Worm (Caenorhabditis elegans) whole organism, late embryonic: Measurements from ENCODE around the gene DC2.5.

ENCODE experiments used
- F13H6.1 ChIP-seq: sonication (generic microtip); optimal IDR thresholded peaks from 2 replicates; lab custom pipeline; 2016; ENCODE audit warnings: missing genetic modification characterization, missing compliant biosample characterization
- ceh-24 ChIP-seq: sonication (generic microtip); optimal IDR thresholded peaks from 2 replicates; lab custom pipeline; 2016; ENCODE audit warnings: mild to moderate bottlenecking, missing genetic modification characterization, missing compliant biosample characterization
- ceh-34 ChIP-seq: sonication (generic microtip); optimal IDR thresholded peaks from 2 replicates; lab custom pipeline; 2016; ENCODE audit warnings: mild to moderate bottlenecking, missing genetic modification characterization, missing compliant biosample characterization
- dmd-4 ChIP-seq: sonication (generic microtip); optimal IDR thresholded peaks from 2 replicates; lab custom pipeline; 2016; ENCODE audit warnings: borderline replicate concordance, missing genetic modification characterization, missing compliant biosample characterization
- dve-1 ChIP-seq: sonication (generic microtip); optimal IDR thresholded peaks from 2 replicates; lab custom pipeline; 2017; ENCODE audit warnings: antibody characterized with exemption, mild to moderate bottlenecking, missing genetic modification characterization, missing compliant biosample characterization
- fax-1 ChIP-seq: sonication (generic microtip); optimal IDR thresholded peaks from 2 replicates; lab custom pipeline; 2016; ENCODE audit warnings: missing genotype, missing genetic modification characterization, missing compliant biosample characterization
- lin-11 ChIP-seq: fragments of 200-800 bp; sonication (Bioruptor generic); optimal IDR thresholded peaks from 2 replicates; lab custom pipeline; 2018; ENCODE audit warnings: mild to moderate bottlenecking, missing genetic modification characterization, missing compliant biosample characterization
- pros-1 ChIP-seq: fragments of 150-350 bp; optimal IDR thresholded peaks from 2 replicates; lab custom pipeline; 2014; ENCODE audit warnings: missing biosample characterization, missing genetic modification reagents, missing genetic modification characterization
- rnt-1 ChIP-seq: sonication (generic microtip); optimal IDR thresholded peaks from 2 replicates; lab custom pipeline; 2016; ENCODE audit warnings: missing genetic modification characterization, missing compliant biosample characterization

DNA sequence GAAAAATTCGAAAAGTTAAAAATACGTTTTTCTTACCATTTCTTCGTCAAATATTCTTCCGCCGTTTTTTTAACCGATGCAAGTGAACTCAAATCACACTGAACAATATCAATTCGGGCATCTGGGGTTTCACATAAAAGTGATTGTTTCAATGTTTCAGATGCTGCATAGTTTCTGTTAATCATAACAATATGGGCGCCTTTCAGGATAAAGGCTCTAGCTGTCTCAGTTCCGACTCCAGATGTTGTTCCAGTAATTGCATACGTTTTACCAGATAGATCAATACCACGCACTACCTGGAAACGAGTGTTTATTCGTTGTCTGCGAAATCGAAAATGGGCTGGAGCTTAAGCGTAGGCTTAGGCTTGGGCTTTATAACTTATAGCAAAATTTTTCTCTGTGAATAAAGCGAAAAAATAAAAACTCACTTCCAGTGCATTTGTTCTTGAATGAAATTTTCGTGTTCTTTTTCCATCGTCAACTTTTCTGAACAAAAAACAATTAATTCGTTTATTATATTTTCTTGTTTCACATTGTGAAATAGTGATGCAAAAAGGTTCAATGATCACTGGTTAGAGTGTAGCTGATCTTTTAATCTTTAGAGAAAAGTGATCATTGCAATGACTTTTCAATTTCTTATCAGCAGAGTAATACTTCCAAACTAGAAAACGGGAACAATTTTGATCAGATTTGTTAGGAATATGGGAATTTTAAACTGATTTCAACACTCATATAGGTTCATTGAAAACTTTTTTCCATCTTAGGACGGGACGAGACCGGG, 1.0 kb downstream of the DC2.5 start:
- TF ChIP-seq ceh-34: no peak
- TF ChIP-seq F13H6.1: no peak
- TF ChIP-seq dve-1 (tag; lab: Kevin White, UChicago): no peak
- TF ChIP-seq dmd-4 (tag; lab: Kevin White, UChicago): no peak
- no peak for TF ChIP-seq ceh-24 (tag; lab: Kevin White, UChicago)
- TF ChIP-seq fax-1 (tag; lab: Kevin White, UChicago): no peak
- TF ChIP-seq pros-1 (tag; lab: Kevin White, UChicago): no peak
- no peak for TF ChIP-seq rnt-1 (tag; lab: Kevin White, UChicago)
- TF ChIP-seq lin-11 (tag; lab: Kevin White, UChicago): no peak
